Fruit fly (Drosophila melanogaster): Measurements from ENCODE around the gene Agpat1.
A peak's percentile ranks its signal among the peaks of the same experiment; 100 is the strongest.

Agpat1 gene

dm6 chrX:12725187-12725919 lies 39.7 kb upstream of the Agpat1 start (continued):
- peak; percentile 83 for TF ChIP-seq Gug (GFP tag; IDR thresholded peaks at IDR 0.05)
- peak; percentile 17 for TF ChIP-seq CG11762 (GFP tag; optimal IDR thresholded peaks at IDR 0.05; ENCODE audit: insufficient read depth)
- no peak for TF ChIP-seq Eip93F (GFP tag; optimal IDR thresholded peaks at IDR 0.05)
- TF ChIP-seq eg (GFP tag; IDR thresholded peaks at IDR 0.05) = peak; percentile 92
- TF ChIP-seq dac (GFP tag; optimal IDR thresholded peaks at IDR 0.05) = peak; percentile 39
- no peak for TF ChIP-seq Blimp-1 (GFP tag; optimal IDR thresholded peaks at IDR 0.05)
- TF ChIP-seq CG3032 (tag; optimal IDR thresholded peaks at IDR 0.05) = peak; percentile 61
- TF ChIP-seq Sox102F (GFP tag; optimal IDR thresholded peaks at IDR 0.05) = no peak
- TF ChIP-seq spab (GFP tag; optimal IDR thresholded peaks at IDR 0.05) = peak; percentile 81
- TF ChIP-seq CG6792 (GFP tag; optimal IDR thresholded peaks at IDR 0.05) = no peak
- peak; percentile 22 for TF ChIP-seq CG7368 (GFP tag; optimal IDR thresholded peaks at IDR 0.05)
- peak; percentile 27 for TF ChIP-seq OdsH (GFP tag; optimal IDR thresholded peaks at IDR 0.05)
- peak; percentile 93 for TF ChIP-seq CG6163 (GFP tag; IDR thresholded peaks at IDR 0.05)
- TF ChIP-seq Eip75B (GFP tag; optimal IDR thresholded peaks at IDR 0.05) = peak; percentile 43
- TF ChIP-seq dsx (GFP tag; optimal IDR thresholded peaks at IDR 0.05; ENCODE audit: poor library complexity, severe bottlenecking) = peak; percentile 78
- peak; percentile 53 for TF ChIP-seq pdm3 (GFP tag; optimal IDR thresholded peaks at IDR 0.05)
- TF ChIP-seq salr (GFP tag; optimal IDR thresholded peaks at IDR 0.05) = peak; percentile 67 to 76
- TF ChIP-seq CG31627 (GFP tag; optimal IDR thresholded peaks at IDR 0.05) = no peak
- no peak for TF ChIP-seq esn (GFP tag; optimal IDR thresholded peaks at IDR 0.05)
- TF ChIP-seq CG6854 (GFP tag; optimal IDR thresholded peaks at IDR 0.05) = no peak
- no peak for TF ChIP-seq Hr4 (GFP tag; optimal IDR thresholded peaks at IDR 0.05)

- TF ChIP-seq CG6792 (GFP tag; optimal IDR thresholded peaks at IDR 0.05) = no peak
- no peak for TF ChIP-seq fd59A (GFP tag; optimal IDR thresholded peaks at IDR 0.05)
- peak; percentile 30; the same call in 1 of the 2 replicates for TF ChIP-seq CG15336 (GFP tag; IDR thresholded peaks at IDR 0.05)
- no peak for TF ChIP-seq CG10669 (GFP tag; optimal IDR thresholded peaks at IDR 0.05)
- no peak for TF ChIP-seq CG32006 (GFP tag; optimal IDR thresholded peaks at IDR 0.05)
- TF ChIP-seq eg (GFP tag; IDR thresholded peaks at IDR 0.05) = no peak
- peak; percentile 31 for TF ChIP-seq fkh (GFP tag; optimal IDR thresholded peaks at IDR 0.05)
- TF ChIP-seq CG6808 (GFP tag; optimal IDR thresholded peaks at IDR 0.05) = no peak
- TF ChIP-seq Ets21C (GFP tag; optimal IDR thresholded peaks at IDR 0.05) = no peak
- TF ChIP-seq fd85E (GFP tag; optimal IDR thresholded peaks at IDR 0.05) = no peak
- TF ChIP-seq CG8119 (GFP tag; IDR thresholded peaks at IDR 0.05) = peak; percentile 41; the same call in 2 of the 3 replicates
- TF ChIP-seq Hr4 (GFP tag; optimal IDR thresholded peaks at IDR 0.05) = no peak
- TF ChIP-seq acj6 (GFP tag; optimal IDR thresholded peaks at IDR 0.05) = no peak
- no peak for TF ChIP-seq CG6854 (GFP tag; optimal IDR thresholded peaks at IDR 0.05)
- no peak for TF ChIP-seq CG3032 (tag; optimal IDR thresholded peaks at IDR 0.05)
- peak; percentile 85 for TF ChIP-seq svp (GFP tag)
- no peak for TF ChIP-seq OdsH (GFP tag; optimal IDR thresholded peaks at IDR 0.05)
- no peak for TF ChIP-seq CG16779 (tag; optimal IDR thresholded peaks at IDR 0.05)
- TF ChIP-seq CG6163 (GFP tag; IDR thresholded peaks at IDR 0.05) = peak; percentile 63; the same call in 2 of the 3 replicates
- TF ChIP-seq CG8319 (GFP tag; optimal IDR thresholded peaks at IDR 0.05) = no peak
- peak; percentile 15 for TF ChIP-seq Eip93F (GFP tag; optimal IDR thresholded peaks at IDR 0.05)
- TF ChIP-seq CG6276 (GFP tag; optimal IDR thresholded peaks at IDR 0.05) = no peak
- no peak for TF ChIP-seq cyc (GFP tag; optimal IDR thresholded peaks at IDR 0.05)
- TF ChIP-seq net (GFP tag; optimal IDR thresholded peaks at IDR 0.05) = no peak
- no peak for TF ChIP-seq topi (GFP tag; optimal IDR thresholded peaks at IDR 0.05)
- TF ChIP-seq Met (GFP tag; optimal IDR thresholded peaks at IDR 0.05) = no peak
- TF ChIP-seq CG9139 (GFP tag; optimal IDR thresholded peaks at IDR 0.05) = no peak
- no peak for TF ChIP-seq Hr39 (GFP tag; optimal IDR thresholded peaks at IDR 0.05)
- no peak for TF ChIP-seq CG8632 (GFP tag; optimal IDR thresholded peaks at IDR 0.05)
- no peak for TF ChIP-seq CG11902 (GFP tag; optimal IDR thresholded peaks at IDR 0.05)
- no peak for TF ChIP-seq CG31627 (GFP tag; optimal IDR thresholded peaks at IDR 0.05)
- no peak for TF ChIP-seq Sox102F (GFP tag; optimal IDR thresholded peaks at IDR 0.05)
- peak; percentile 46 for TF ChIP-seq Eip75B (GFP tag; optimal IDR thresholded peaks at IDR 0.05)
- TF ChIP-seq Gug (GFP tag; IDR thresholded peaks at IDR 0.05) = no peak
- TF ChIP-seq pdm3 (GFP tag; optimal IDR thresholded peaks at IDR 0.05) = no peak
- peak; percentile 76 for TF ChIP-seq Eip78C (GFP tag)
- no peak for TF ChIP-seq CG4318 (GFP tag; optimal IDR thresholded peaks at IDR 0.05)
- TF ChIP-seq CG11294 (GFP tag; IDR thresholded peaks at IDR 0.05) = no peak
Observed at dm6 chrX:12727642-12728228, 37.3 kb upstream of the Agpat1 start.
